Worm (Caenorhabditis elegans) whole organism, L1 larva: ENCODE results near the gene algn-3.

Experiments
- ama-1 ChIP-seq: fragments of 150-350 bp; optimal IDR thresholded peaks from 2 replicates; lab custom pipeline; 2014
- ceh-8 ChIP-seq: fragments of 200-800 bp; sonication (Bioruptor generic); optimal IDR thresholded peaks from 2 replicates; lab custom pipeline; 2018; ENCODE audit warnings: mild to moderate bottlenecking, missing genetic modification characterization, moderate library complexity, missing compliant biosample characterization
- ces-1 ChIP-seq: fragments of 150-350 bp; optimal IDR thresholded peaks from 2 replicates; lab custom pipeline; 2014; ENCODE audit warnings: missing biosample characterization, missing genetic modification reagents, missing genetic modification characterization
- mep-1 ChIP-seq: fragments of 150-350 bp; optimal IDR thresholded peaks from 2 replicates; lab custom pipeline; 2014; ENCODE audit warnings: missing biosample characterization, missing genetic modification characterization
- nhr-77 ChIP-seq: fragments of 150-350 bp; optimal IDR thresholded peaks from 2 replicates; lab custom pipeline; 2014; ENCODE audit warnings: missing biosample characterization, missing genetic modification characterization
- nhr-90 ChIP-seq: sonication (generic microtip); optimal IDR thresholded peaks from 2 replicates; lab custom pipeline; 2016; ENCODE audit warnings: mild to moderate bottlenecking, missing genetic modification characterization, missing compliant biosample characterization; ENCODE audit not compliant: poor library complexity
- pqm-1 ChIP-seq: sonication (generic microtip); optimal IDR thresholded peaks from 3 replicates; lab custom pipeline; 2017; ENCODE audit warnings: missing biosample characterization, missing genetic modification characterization
- snpc-4 ChIP-seq: fragments of 150-350 bp; optimal IDR thresholded peaks from 2 replicates; lab custom pipeline; 2014; ENCODE audit warnings: missing biosample characterization, missing genetic modification characterization
- sptf-1 ChIP-seq: fragments of 150-350 bp; optimal IDR thresholded peaks from 2 replicates; lab custom pipeline; 2014; ENCODE audit warnings: missing biosample characterization, missing genetic modification characterization

DNA sequence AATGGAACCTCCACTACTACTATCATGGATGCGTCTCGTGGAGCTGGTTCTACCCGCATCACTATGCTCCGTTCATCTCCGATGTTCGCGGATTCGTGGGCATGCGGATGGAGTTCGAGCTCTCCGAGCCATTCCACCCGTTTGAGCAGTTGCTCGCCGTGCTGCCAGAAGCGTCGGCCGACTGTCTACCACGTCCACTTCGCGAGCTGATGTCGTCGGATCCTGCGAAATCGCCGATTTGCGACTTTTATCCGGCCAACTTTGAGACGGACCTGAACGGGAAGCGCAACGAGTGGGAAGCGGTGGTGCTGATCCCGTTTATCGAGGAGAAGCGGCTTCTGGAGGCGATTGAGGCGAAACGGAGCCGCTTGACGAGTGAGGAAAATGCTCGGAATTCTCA lies 54.8 kb downstream of the algn-3 start:
- TF ChIP-seq snpc-4 (tag; lab: Kevin White, UChicago) = no peak
- TF ChIP-seq pqm-1 (tag; lab: Kevin White, UChicago) = no peak
- TF ChIP-seq nhr-77 = no peak
- TF ChIP-seq mep-1 = no peak
- no peak for TF ChIP-seq ceh-8 (GFP tag; lab: Kevin White, UChicago)
- no peak for TF ChIP-seq ces-1 (GFP tag; lab: Kevin White, UChicago)
- TF ChIP-seq ama-1 (lab: Kevin White, UChicago) = no peak
- no peak for TF ChIP-seq nhr-90
- no peak for TF ChIP-seq sptf-1 (tag; lab: Kevin White, UChicago)
